Fruit fly (Drosophila melanogaster) whole organism, pupa: ENCODE measurements around the gene RecQ4.

Source experiments
- CG13204 ChIP-seq: fragments of 200-800 bp; sonication (Bioruptor generic); optimal IDR thresholded peaks from 2 replicates; lab custom pipeline; 2018; ENCODE audit warnings: missing biosample characterization, mild to moderate bottlenecking, missing genetic modification characterization, moderate library complexity
- CG34367 ChIP-seq: fragments of 200-800 bp; sonication (Bioruptor generic); optimal IDR thresholded peaks from 2 replicates; lab custom pipeline; 2018; ENCODE audit warnings: missing biosample characterization, mild to moderate bottlenecking, missing genetic modification characterization
- CG9948 ChIP-seq: fragments of 200-800 bp; sonication (Bioruptor generic); optimal IDR thresholded peaks from 2 replicates; lab custom pipeline; 2018; ENCODE audit warnings: missing biosample characterization, mild to moderate bottlenecking, missing genetic modification characterization, moderate library complexity
- EcR ChIP-seq: fragments of 200-800 bp; sonication (Bioruptor generic); optimal IDR thresholded peaks from 3 replicates; lab custom pipeline; 2019; ENCODE audit warnings: missing biosample characterization, missing genetic modification characterization, mild to moderate bottlenecking, moderate library complexity, missing genetic modification reagents
- Ets98B ChIP-seq: fragments of 200-800 bp; sonication (Bioruptor generic); IDR thresholded peaks from 2 replicates; pipeline ENCODE4 v1.3.6; 2022; ENCODE audit warnings: missing biosample characterization, missing genetic modification characterization
- Pif1B ChIP-seq: fragments of 200-800 bp; sonication (Bioruptor generic); optimal IDR thresholded peaks from 3 replicates; lab custom pipeline; 2016; ENCODE audit warnings: missing biosample characterization, missing genetic modification characterization
- Snoo ChIP-seq: fragments of 200-800 bp; sonication (Bioruptor generic); optimal IDR thresholded peaks from 3 replicates; lab custom pipeline; 2017; ENCODE audit warnings: missing biosample characterization, mild to moderate bottlenecking, missing genetic modification characterization, inconsistent platforms
- gl ChIP-seq: fragments of 200-800 bp; sonication (Bioruptor generic); optimal IDR thresholded peaks from 2 replicates; lab custom pipeline; 2018; ENCODE audit warnings: missing biosample characterization, mild to moderate bottlenecking, missing genetic modification characterization
- rn ChIP-seq: fragments of 200-800 bp; sonication (Bioruptor generic); IDR thresholded peaks from 2 replicates; pipeline ENCODE4 v1.3.6; 2022; ENCODE audit warnings: missing biosample characterization, missing genetic modification characterization

DNA sequence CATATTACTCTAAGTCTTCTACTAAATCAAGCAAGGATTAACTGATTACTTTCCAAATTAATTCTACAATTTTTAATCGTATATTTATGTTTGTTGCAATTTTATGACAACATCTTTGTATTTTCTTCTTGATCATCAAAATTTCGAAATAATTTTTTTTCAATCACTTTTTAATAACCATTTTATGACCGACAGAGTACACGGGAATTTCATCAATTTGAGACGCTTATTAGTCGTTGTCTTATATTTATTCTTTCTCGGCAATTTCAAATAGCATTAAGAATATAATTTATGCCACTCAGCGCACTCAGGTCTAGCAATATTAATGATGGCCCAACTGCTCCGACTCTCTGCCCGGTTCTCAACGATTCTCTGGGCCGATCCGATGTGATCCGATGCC is 39.2 kb upstream of the RecQ4 start, which contains the start of gene CG8012:
- TF ChIP-seq CG34367 (tag; lab: Kevin White, UChicago) (no peak), Ets98B (no peak), EcR (GFP tag; lab: Kevin White, UChicago) (no peak), gl (tag; lab: Kevin White, UChicago) (no peak), Snoo (tag; lab: Kevin White, UChicago) (no peak), Pif1B (GFP tag; lab: Kevin White, UChicago) (no peak), CG9948 (tag; lab: Kevin White, UChicago) (no peak), rn (GFP tag; lab: Robert Waterston, UW) (no peak), CG13204 (GFP tag; lab: Kevin White, UChicago) (no peak)
